Worm (Caenorhabditis elegans) whole organism, L1 larva: Measurements from ENCODE around the gene F54E12.2.
"Not testable (repeated sequence)": the region's sequence is repeated elsewhere in the genome, so short reads cannot be mapped to it uniquely, and the experiment has no call there.

Experiments
- C04F5.9 ChIP-seq: sonication (generic microtip); optimal IDR thresholded peaks from 2 replicates; lab custom pipeline; 2016; ENCODE audit warnings: missing genetic modification characterization, missing compliant biosample characterization
- C34B4.2 ChIP-seq: sonication (generic microtip); optimal IDR thresholded peaks from 2 replicates; lab custom pipeline; 2017; ENCODE audit warnings: mild to moderate bottlenecking, missing genetic modification characterization, missing compliant biosample characterization
- F16B12.6 ChIP-seq: fragments of 150-350 bp; optimal IDR thresholded peaks from 2 replicates; lab custom pipeline; 2014; ENCODE audit warnings: missing biosample characterization, missing genetic modification characterization
- ama-1 ChIP-seq: fragments of 150-350 bp; optimal IDR thresholded peaks from 2 replicates; lab custom pipeline; 2014
- blmp-1 ChIP-seq: fragments of 150-350 bp; optimal IDR thresholded peaks from 2 replicates; lab custom pipeline; 2014; ENCODE audit warnings: missing biosample characterization, missing genetic modification characterization
- ceh-82 ChIP-seq, 3 experiments: fragments of 150-350 bp in 1 of 3; sonication (generic microtip) in 2 of 3; optimal IDR thresholded peaks; 2 replicates each; lab custom pipeline; 2014 to 2017; ENCODE audit warnings: missing biosample characterization in 3 of 3, missing genetic modification characterization in 3 of 3
- ces-1 ChIP-seq: fragments of 150-350 bp; optimal IDR thresholded peaks from 2 replicates; lab custom pipeline; 2014; ENCODE audit warnings: missing biosample characterization, missing genetic modification reagents, missing genetic modification characterization
- dpl-1 ChIP-seq, 3 experiments: fragments of 150-350 bp in 2 of 3; sonication (generic microtip) in 1 of 3; optimal IDR thresholded peaks; 2 replicates each; lab custom pipeline; 2014 to 2017; ENCODE audit warnings: missing biosample characterization in 3 of 3, missing genetic modification characterization in 3 of 3, missing genetic modification reagents in 3 of 3
- dsc-1 ChIP-seq: sonication (generic microtip); optimal IDR thresholded peaks from 2 replicates; lab custom pipeline; 2016; ENCODE audit warnings: mild to moderate bottlenecking, missing genetic modification characterization, missing compliant biosample characterization
- efl-1 ChIP-seq, 4 experiments: fragments of 150-350 bp; optimal IDR thresholded peaks in 3 of 4; peaks in 1 of 4; 1 replicate in 1 of 4; 2 replicates in 3 of 4; lab custom pipeline; 2014; ENCODE audit warnings: missing biosample characterization in 2 of 4, missing genetic modification characterization in 2 of 4, missing genetic modification reagents in 2 of 4
- egl-27 ChIP-seq, 2 experiments: fragments of 150-350 bp in 1 of 2; sonication (generic microtip); optimal IDR thresholded peaks; 3 replicates each; lab custom pipeline; 2017 to 2018; ENCODE audit warnings: missing biosample characterization in 2 of 2, missing genetic modification characterization in 2 of 2, missing genetic modification reagents in 2 of 2
- irx-1 ChIP-seq: sonication (generic microtip); optimal IDR thresholded peaks from 2 replicates; lab custom pipeline; 2016; ENCODE audit warnings: missing genetic modification characterization, missing compliant biosample characterization
- lin-14 ChIP-seq: fragments of 200-800 bp; sonication (Bioruptor generic); optimal IDR thresholded peaks from 2 replicates; lab custom pipeline; 2018; ENCODE audit warnings: mild to moderate bottlenecking, missing genetic modification characterization, moderate library complexity, missing compliant biosample characterization
- lin-15B ChIP-seq: fragments of 150-350 bp; sonication (generic microtip); optimal IDR thresholded peaks from 3 replicates; lab custom pipeline; 2014; ENCODE audit warnings: missing biosample characterization, missing genetic modification characterization
- lin-35 ChIP-seq, 2 experiments: fragments of 150-350 bp; optimal IDR thresholded peaks; 2 replicates each; lab custom pipeline; 2014; ENCODE audit warnings: missing biosample characterization in 2 of 2, missing genetic modification characterization in 2 of 2, missing genetic modification reagents in 2 of 2
- lir-3 ChIP-seq: sonication (generic microtip); optimal IDR thresholded peaks from 2 replicates; lab custom pipeline; 2016; ENCODE audit warnings: mild to moderate bottlenecking, missing genetic modification characterization, moderate library complexity, missing compliant biosample characterization; ENCODE audit not compliant: poor library complexity
- nhr-19 ChIP-seq: fragments of 200-800 bp; sonication (Bioruptor generic); conservative IDR thresholded peaks from 2 replicates; pipeline ENCODE4 v1.3.6; 2022; ENCODE audit warnings: missing genetic modification characterization, missing compliant biosample characterization
- nhr-237 ChIP-seq: fragments of 150-350 bp; optimal IDR thresholded peaks from 2 replicates; lab custom pipeline; 2014; ENCODE audit warnings: missing biosample characterization, missing genetic modification characterization
- nhr-76 ChIP-seq: sonication (generic microtip); optimal IDR thresholded peaks from 2 replicates; lab custom pipeline; 2017; ENCODE audit warnings: missing biosample characterization, missing genetic modification characterization
- nhr-77 ChIP-seq: fragments of 150-350 bp; optimal IDR thresholded peaks from 2 replicates; lab custom pipeline; 2014; ENCODE audit warnings: missing biosample characterization, missing genetic modification characterization
- nhr-90 ChIP-seq: sonication (generic microtip); optimal IDR thresholded peaks from 2 replicates; lab custom pipeline; 2016; ENCODE audit warnings: mild to moderate bottlenecking, missing genetic modification characterization, missing compliant biosample characterization; ENCODE audit not compliant: poor library complexity
- pag-3 ChIP-seq: sonication (generic microtip); optimal IDR thresholded peaks from 2 replicates; lab custom pipeline; 2017; ENCODE audit warnings: missing genetic modification characterization, mild to moderate bottlenecking, missing compliant biosample characterization, antibody characterized with exemption, borderline replicate concordance; ENCODE audit not compliant: insufficient read depth
- pqm-1 ChIP-seq: sonication (generic microtip); optimal IDR thresholded peaks from 3 replicates; lab custom pipeline; 2017; ENCODE audit warnings: missing biosample characterization, missing genetic modification characterization
- rnt-1 ChIP-seq: sonication (generic microtip); optimal IDR thresholded peaks from 2 replicates; lab custom pipeline; 2016; ENCODE audit warnings: mild to moderate bottlenecking, missing genetic modification characterization, moderate library complexity, missing compliant biosample characterization
- skn-1 ChIP-seq: fragments of 150-350 bp; optimal IDR thresholded peaks from 2 replicates; lab custom pipeline; 2014; ENCODE audit warnings: missing biosample characterization, missing genetic modification characterization
- snu-23 ChIP-seq: sonication (generic microtip); optimal IDR thresholded peaks from 2 replicates; lab custom pipeline; 2016; ENCODE audit warnings: missing genetic modification characterization, missing compliant biosample characterization
- tlp-1 ChIP-seq: fragments of 150-350 bp; optimal IDR thresholded peaks from 2 replicates; lab custom pipeline; 2014; ENCODE audit warnings: missing biosample characterization, missing genetic modification characterization
- unc-30 ChIP-seq: sonication (generic microtip); optimal IDR thresholded peaks from 2 replicates; lab custom pipeline; 2017; ENCODE audit warnings: missing biosample characterization, missing genetic modification characterization
- vab-15 ChIP-seq: sonication (generic microtip); optimal IDR thresholded peaks from 2 replicates; lab custom pipeline; 2017; ENCODE audit warnings: missing genotype, mild to moderate bottlenecking, missing genetic modification characterization, missing compliant biosample characterization
- zag-1 ChIP-seq: fragments of 150-350 bp; optimal IDR thresholded peaks from 2 replicates; lab custom pipeline; 2014; ENCODE audit warnings: missing biosample characterization, missing genetic modification characterization
- zip-4 ChIP-seq: fragments of 200-800 bp; sonication (Bioruptor generic); optimal IDR thresholded peaks from 2 replicates; lab custom pipeline; 2018; ENCODE audit warnings: mild to moderate bottlenecking, missing genetic modification characterization, moderate library complexity, missing compliant biosample characterization
- ztf-11 ChIP-seq, 2 experiments: sonication (generic microtip); optimal IDR thresholded peaks; 2 replicates each; lab custom pipeline; 2016 to 2017; ENCODE audit warnings: missing genetic modification characterization in 2 of 2, missing biosample characterization in 1 of 2, missing compliant biosample characterization in 1 of 2

Gene F54E12.2

ce11 chrIV:11332751-11333150 is 4.2 kb downstream of the F54E12.2 start, which contains the start of gene sart-3:
sart-3 (minus strand) TSS chrIV:11332969.
- TF ChIP-seq efl-1 (optimal IDR thresholded peaks at IDR 0.05; lab: Kevin White, UChicago): peak in 1 of 2 experiments; percentile 10
- peak in 1 of 2 experiments; percentile 5 for TF ChIP-seq efl-1 (GFP tag; optimal IDR thresholded peaks at IDR 0.05 in 1 of 2; lab: Kevin White, UChicago)
- peak in 1 of 3 experiments; percentile 38 for TF ChIP-seq dpl-1 (GFP tag; optimal IDR thresholded peaks at IDR 0.05; lab: Kevin White, UChicago)
- TF ChIP-seq skn-1: peak; percentile 3
- TF ChIP-seq nhr-76 (tag; lab: Kevin White, UChicago): no peak
- no peak for TF ChIP-seq ceh-82 (tag; optimal IDR thresholded peaks at IDR 0.05; lab: Kevin White, UChicago)
- TF ChIP-seq vab-15 (tag; lab: Kevin White, UChicago): no peak
- peak in 1 of 2 experiments; percentile 24 for TF ChIP-seq lin-35 (GFP tag; optimal IDR thresholded peaks at IDR 0.05; lab: Kevin White, UChicago)

- TF ChIP-seq F16B12.6 (tag; lab: Kevin White, UChicago) (no peak), lin-14 (GFP tag; lab: Kevin White, UChicago) (no peak), pqm-1 (no peak), pag-3 (tag; lab: Kevin White, UChicago) (no peak), lin-15B (no peak), rnt-1 (tag; lab: Kevin White, UChicago) (no peak), nhr-237 (tag; lab: Kevin White, UChicago) (no peak), egl-27 (tag; optimal IDR thresholded peaks at IDR 0.05; lab: Kevin White, UChicago) (no peak), tlp-1 (no peak), lin-35 (GFP tag; optimal IDR thresholded peaks at IDR 0.05; lab: Kevin White, UChicago) (no peak), irx-1 (no peak), ces-1 (GFP tag; lab: Kevin White, UChicago) (no peak), unc-30 (no peak), nhr-90 (tag; lab: Kevin White, UChicago) (no peak), nhr-19 (GFP tag; lab: Robert Waterston, UW) (no peak), snu-23 (GFP tag; lab: Kevin White, UChicago) (no peak), dsc-1 (tag; lab: Kevin White, UChicago) (no peak)
These were observed 7.7 kb downstream of the F54E12.2 start, which contains the start of gene leo-1 for ce11 chrIV:11329269-11329668. leo-1 (minus strand) TSS chrIV:11329369.

ce11 chrIV:11326939-11327565 is 9.9 kb downstream of the F54E12.2 start, which contains the start of gene B0035.21:
B0035.21 (plus strand) TSS chrIV:11327260.
- no peak for TF ChIP-seq ama-1
- TF ChIP-seq efl-1 (optimal IDR thresholded peaks at IDR 0.05; lab: Kevin White, UChicago): no peak
- peak in 1 of 2 experiments; percentile 59 for TF ChIP-seq efl-1 (GFP tag; optimal IDR thresholded peaks at IDR 0.05 in 1 of 2; lab: Kevin White, UChicago)

DNA sequence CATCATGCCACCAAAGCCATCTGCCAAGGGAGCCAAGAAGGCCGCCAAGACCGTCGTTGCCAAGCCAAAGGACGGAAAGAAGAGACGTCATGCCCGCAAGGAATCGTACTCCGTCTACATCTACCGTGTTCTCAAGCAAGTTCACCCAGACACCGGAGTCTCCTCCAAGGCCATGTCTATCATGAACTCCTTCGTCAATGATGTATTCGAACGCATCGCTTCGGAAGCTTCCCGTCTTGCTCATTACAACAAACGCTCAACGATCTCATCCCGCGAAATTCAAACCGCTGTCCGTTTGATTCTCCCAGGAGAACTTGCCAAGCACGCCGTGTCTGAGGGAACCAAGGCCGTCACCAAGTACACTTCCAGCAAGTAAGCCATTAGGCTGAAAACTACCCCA is 12.2 kb downstream of the F54E12.2 start, which contains the start of gene his-48:
Gene his-48 (plus strand): TSS at position 5 of the 400 bp plus-strand sequence.
- TF ChIP-seq C04F5.9 (tag; lab: Kevin White, UChicago); lir-3 (tag; lab: Kevin White, UChicago); efl-1 (optimal IDR thresholded peaks at IDR 0.05; lab: Kevin White, UChicago); efl-1 (GFP tag; optimal IDR thresholded peaks at IDR 0.05 in 1 of 2; lab: Kevin White, UChicago): not testable (repeated sequence)

DNA sequence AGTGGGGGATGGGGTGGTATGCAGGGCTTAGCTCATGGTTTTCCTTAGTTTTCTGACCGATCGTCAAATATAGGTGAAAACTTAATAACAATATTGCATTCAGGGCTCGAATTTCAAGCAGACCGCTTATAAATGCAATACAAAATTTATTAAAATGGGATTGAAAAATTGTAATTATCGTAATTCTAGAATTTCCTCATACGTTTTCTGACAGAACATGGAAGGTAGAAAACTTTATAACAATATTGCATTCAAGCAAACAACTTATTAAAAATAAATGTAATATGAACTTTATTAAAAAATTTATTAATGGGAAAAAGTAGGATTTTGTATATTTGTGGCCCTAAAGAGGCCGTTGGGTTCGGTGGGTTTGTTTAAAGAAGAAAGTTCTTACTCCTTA is 13.3 kb downstream of the F54E12.2 start:
- TF ChIP-seq ztf-11 (tag; optimal IDR thresholded peaks at IDR 0.05; lab: Kevin White, UChicago): no peak
- no peak for TF ChIP-seq nhr-77 (tag; lab: Kevin White, UChicago)
- TF ChIP-seq C34B4.2 (tag; lab: Kevin White, UChicago): no peak
- no peak for TF ChIP-seq blmp-1 (tag; lab: Kevin White, UChicago)
- TF ChIP-seq zag-1: no peak
- TF ChIP-seq tlp-1: no peak
- no peak for TF ChIP-seq zip-4 (GFP tag; lab: Kevin White, UChicago)
